Fruit fly (Drosophila melanogaster) whole organism, embryonic: ENCODE data around the gene CG5500.

Experiments
- Abd-B ChIP-seq: fragments of 200-800 bp; sonication (Bioruptor generic); optimal IDR thresholded peaks from 2 replicates; lab custom pipeline; 2018; ENCODE audit warnings: missing biosample characterization, mild to moderate bottlenecking, missing genetic modification characterization, moderate library complexity
- Aef1 ChIP-seq: fragments of 200-800 bp; sonication (Bioruptor generic); IDR thresholded peaks from 3 replicates; pipeline ENCODE4 v1.3.6; 2022; ENCODE audit warnings: missing biosample characterization, missing genetic modification characterization
- Bdp1 ChIP-seq: fragments of 200-800 bp; sonication (Bioruptor generic); optimal IDR thresholded peaks from 3 replicates; lab custom pipeline; 2016; ENCODE audit warnings: missing biosample characterization, missing genetic modification characterization
- CG10147 ChIP-seq: fragments of 200-800 bp; sonication (Bioruptor generic); optimal IDR thresholded peaks from 2 replicates; lab custom pipeline; 2019; ENCODE audit warnings: missing biosample characterization, mild to moderate bottlenecking, missing genetic modification characterization, moderate library complexity
- CG10209 ChIP-seq: fragments of 200-800 bp; sonication (Bioruptor generic); optimal IDR thresholded peaks from 3 replicates; lab custom pipeline; 2017; ENCODE audit warnings: missing biosample characterization, mild to moderate bottlenecking, missing genetic modification characterization, missing genetic modification reagents
- CG10366 ChIP-seq: fragments of 200-800 bp; sonication (Bioruptor generic); IDR thresholded peaks from 2 replicates; pipeline ENCODE4 v1.3.6; 2022; ENCODE audit warnings: missing biosample characterization, missing genetic modification characterization
- CG11695 ChIP-seq: fragments of 200-800 bp; sonication (Bioruptor generic); IDR thresholded peaks from 3 replicates; pipeline ENCODE4 v1.3.6; 2022; ENCODE audit warnings: missing biosample characterization, missing genetic modification characterization
- CG13624 ChIP-seq: fragments of 200-800 bp; sonication (Bioruptor generic); optimal IDR thresholded peaks from 2 replicates; lab custom pipeline; 2016; ENCODE audit warnings: missing biosample characterization, missing genetic modification characterization
- CG17829 ChIP-seq: fragments of 200-800 bp; optimal IDR thresholded peaks from 2 replicates; lab custom pipeline; 2019; ENCODE audit warnings: missing biosample characterization, mild to moderate bottlenecking, missing genetic modification characterization, moderate library complexity
- CG1792 ChIP-seq: fragments of 200-800 bp; sonication (Bioruptor generic); optimal IDR thresholded peaks from 2 replicates; lab custom pipeline; 2016; ENCODE audit warnings: missing biosample characterization, missing genetic modification characterization
- CG18011 ChIP-seq: fragments of 200-800 bp; sonication (Bioruptor generic); optimal IDR thresholded peaks from 2 replicates; lab custom pipeline; 2017; ENCODE audit warnings: missing biosample characterization, missing genetic modification characterization, mild to moderate bottlenecking, moderate library complexity, missing genotype
- CG30403 ChIP-seq: fragments of 200-800 bp; sonication (Bioruptor generic); optimal IDR thresholded peaks from 3 replicates; lab custom pipeline; 2016; ENCODE audit warnings: missing biosample characterization, missing genetic modification characterization
- CG3065 ChIP-seq: fragments of 200-800 bp; sonication (Bioruptor generic); optimal IDR thresholded peaks from 2 replicates; lab custom pipeline; 2016; ENCODE audit warnings: missing biosample characterization, missing genetic modification characterization
- CG7928 ChIP-seq: fragments of 200-800 bp; sonication (Bioruptor generic); optimal IDR thresholded peaks from 2 replicates; lab custom pipeline; 2017; ENCODE audit warnings: missing biosample characterization, mild to moderate bottlenecking, missing genetic modification characterization
- CG8290 ChIP-seq, 3 experiments: fragments of 200-800 bp; sonication (Bioruptor generic); optimal IDR thresholded peaks; 2 replicates each; lab custom pipeline; 2016 to 2019; ENCODE audit warnings: missing biosample characterization in 3 of 3, missing genetic modification characterization in 3 of 3, mild to moderate bottlenecking in 2 of 3, moderate library complexity in 1 of 3
- CG8359 ChIP-seq: fragments of 200-800 bp; sonication (Bioruptor generic); optimal IDR thresholded peaks from 2 replicates; lab custom pipeline; 2017; ENCODE audit warnings: missing biosample characterization, mild to moderate bottlenecking, missing genetic modification characterization, borderline replicate concordance
- CG8944 ChIP-seq: fragments of 200-800 bp; sonication (Bioruptor generic); optimal IDR thresholded peaks from 3 replicates; lab custom pipeline; 2016; ENCODE audit warnings: missing biosample characterization, missing genetic modification characterization
- CG9609 ChIP-seq: fragments of 200-800 bp; sonication (Bioruptor generic); optimal IDR thresholded peaks from 3 replicates; lab custom pipeline; 2016; ENCODE audit warnings: missing biosample characterization, missing genetic modification characterization
- D ChIP-seq, 2 experiments: fragments of 200-800 bp in 1 of 2; fragments of >200 bp in 1 of 2; sonication (Bioruptor generic) in 1 of 2; optimal IDR thresholded peaks; 2 replicates in 1 of 2; 3 replicates in 1 of 2; lab custom pipeline; 2017; ENCODE audit warnings: mild to moderate bottlenecking in 1 of 2, missing biosample characterization in 1 of 2, missing genetic modification characterization in 1 of 2, missing genetic modification reagents in 1 of 2
- Dad ChIP-seq: fragments of 200-800 bp; sonication (Bioruptor generic); optimal IDR thresholded peaks from 3 replicates; lab custom pipeline; 2016; ENCODE audit warnings: missing biosample characterization, missing genetic modification characterization
- Dfd ChIP-seq, 2 experiments: fragments of >200 bp; optimal IDR thresholded peaks; 2 replicates each; lab custom pipeline; 2017; ENCODE audit warnings: missing biosample characterization in 2 of 2, missing genetic modification characterization in 2 of 2
- Dip2 ChIP-seq: fragments of 200-800 bp; sonication (Bioruptor generic); IDR thresholded peaks from 2 replicates; pipeline ENCODE4 v1.3.6; 2022; ENCODE audit warnings: missing biosample characterization, missing genetic modification characterization
- Hsf ChIP-seq: fragments of 200-800 bp; sonication (Bioruptor generic); optimal IDR thresholded peaks from 3 replicates; lab custom pipeline; 2016; ENCODE audit warnings: missing biosample characterization, missing genetic modification characterization
- Neu2 ChIP-seq: fragments of 200-800 bp; sonication (Bioruptor generic); optimal IDR thresholded peaks from 3 replicates; lab custom pipeline; 2016; ENCODE audit warnings: missing biosample characterization, missing genetic modification characterization, borderline replicate concordance
- Nf-YA ChIP-seq: fragments of 200-800 bp; sonication (Bioruptor generic); IDR thresholded peaks from 2 replicates; pipeline ENCODE4 v1.3.6; 2022; ENCODE audit warnings: missing biosample characterization, missing genetic modification characterization
- Oli ChIP-seq: fragments of 200-800 bp; sonication (Bioruptor generic); optimal IDR thresholded peaks from 2 replicates; lab custom pipeline; 2018; ENCODE audit warnings: missing biosample characterization, mild to moderate bottlenecking, missing genetic modification characterization, moderate library complexity
- Xrp1 ChIP-seq: fragments of 200-800 bp; sonication (Bioruptor generic); IDR thresholded peaks from 2 replicates; pipeline ENCODE4 v1.3.6; 2022; ENCODE audit warnings: missing biosample characterization, missing genetic modification characterization
- ab ChIP-seq: fragments of 200-800 bp; sonication (Bioruptor generic); optimal IDR thresholded peaks from 2 replicates; lab custom pipeline; 2016; ENCODE audit warnings: missing biosample characterization, missing genetic modification characterization
- aop ChIP-seq: fragments of 200-800 bp; sonication (Bioruptor generic); IDR thresholded peaks from 2 replicates; pipeline ENCODE4 v1.3.6; 2022; ENCODE audit warnings: missing biosample characterization, missing genetic modification characterization
- btn ChIP-seq: fragments of 200-800 bp; sonication (Bioruptor generic); optimal IDR thresholded peaks from 2 replicates; lab custom pipeline; 2016; ENCODE audit warnings: missing biosample characterization, missing genetic modification characterization
- caup ChIP-seq: fragments of 200-800 bp; sonication (Bioruptor generic); optimal IDR thresholded peaks from 3 replicates; lab custom pipeline; 2017; ENCODE audit warnings: missing biosample characterization, mild to moderate bottlenecking, missing genetic modification characterization, moderate library complexity; ENCODE audit not compliant: severe bottlenecking
- chif ChIP-seq, 2 experiments: fragments of 200-800 bp; sonication (Bioruptor generic); optimal IDR thresholded peaks; 3 replicates each; lab custom pipeline; 2016; ENCODE audit warnings: missing biosample characterization in 2 of 2, missing genetic modification characterization in 2 of 2
- cwo ChIP-seq: fragments of 200-800 bp; sonication (Bioruptor generic); optimal IDR thresholded peaks from 3 replicates; lab custom pipeline; 2017; ENCODE audit warnings: missing biosample characterization, missing genetic modification characterization, mild to moderate bottlenecking, moderate library complexity, missing genetic modification reagents
- da ChIP-seq: fragments of 200-800 bp; sonication (Bioruptor generic); optimal IDR thresholded peaks from 2 replicates; lab custom pipeline; 2016; ENCODE audit warnings: missing biosample characterization, missing genetic modification characterization
- dimm ChIP-seq: fragments of 200-800 bp; sonication (Bioruptor generic); IDR thresholded peaks from 2 replicates; pipeline ENCODE4 v1.3.6; 2022; ENCODE audit warnings: missing biosample characterization, missing genetic modification characterization
- dpn ChIP-seq, 2 experiments: fragments of 200-800 bp; sonication (Bioruptor generic); optimal IDR thresholded peaks; 3 replicates each; lab custom pipeline; 2016; ENCODE audit warnings: missing biosample characterization in 2 of 2, missing genetic modification characterization in 2 of 2
- eve ChIP-seq, 2 experiments: fragments of >200 bp; optimal IDR thresholded peaks; 2 replicates each; lab custom pipeline; 2017; ENCODE audit warnings: missing biosample characterization in 2 of 2, missing genetic modification characterization in 2 of 2
- fd3F ChIP-seq: fragments of 200-800 bp; sonication (Bioruptor generic); optimal IDR thresholded peaks from 2 replicates; lab custom pipeline; 2018; ENCODE audit warnings: missing biosample characterization, mild to moderate bottlenecking, missing genetic modification characterization, moderate library complexity
- ham ChIP-seq: fragments of 200-800 bp; sonication (Bioruptor generic); IDR thresholded peaks from 2 replicates; pipeline ENCODE4 v1.3.6; 2022; ENCODE audit warnings: missing biosample characterization, missing genetic modification characterization
- kni ChIP-seq: fragments of 200-800 bp; sonication (Bioruptor generic); optimal IDR thresholded peaks from 3 replicates; lab custom pipeline; 2017; ENCODE audit warnings: mild to moderate bottlenecking, missing biosample characterization, missing genetic modification reagents, missing genetic modification characterization
- lab ChIP-seq: fragments of 200-800 bp; sonication (Bioruptor generic); optimal IDR thresholded peaks from 3 replicates; lab custom pipeline; 2017; ENCODE audit warnings: missing biosample characterization, missing genetic modification characterization, mild to moderate bottlenecking, moderate library complexity, missing genetic modification reagents
- ro ChIP-seq: fragments of 200-800 bp; sonication (Bioruptor generic); IDR thresholded peaks from 2 replicates; pipeline ENCODE4 v1.3.6; 2022; ENCODE audit warnings: missing biosample characterization, missing genetic modification characterization
- row ChIP-seq: fragments of 200-800 bp; sonication (Bioruptor generic); IDR thresholded peaks from 3 replicates; pipeline ENCODE4 v1.3.6; 2022; ENCODE audit warnings: missing biosample characterization, missing genetic modification characterization
- unc-4 ChIP-seq: fragments of 200-800 bp; sonication (Bioruptor generic); IDR thresholded peaks from 2 replicates; pipeline ENCODE4 v1.3.6; 2022; ENCODE audit warnings: missing biosample characterization, missing genetic modification characterization; ENCODE audit not compliant: partially characterized antibody
- usp ChIP-seq: fragments of >200 bp; optimal IDR thresholded peaks from 2 replicates; lab custom pipeline; 2017; ENCODE audit warnings: missing biosample characterization, missing genetic modification characterization
- wek ChIP-seq: fragments of 200-800 bp; sonication (Bioruptor generic); optimal IDR thresholded peaks from 3 replicates; lab custom pipeline; 2018; ENCODE audit warnings: missing biosample characterization, mild to moderate bottlenecking, missing genetic modification characterization, moderate library complexity
- z ChIP-seq: fragments of 200-800 bp; sonication (Bioruptor generic); IDR thresholded peaks from 3 replicates; pipeline ENCODE4 v1.3.6; 2022; ENCODE audit warnings: missing biosample characterization, missing genetic modification characterization

The CG5500 gene

DNA sequence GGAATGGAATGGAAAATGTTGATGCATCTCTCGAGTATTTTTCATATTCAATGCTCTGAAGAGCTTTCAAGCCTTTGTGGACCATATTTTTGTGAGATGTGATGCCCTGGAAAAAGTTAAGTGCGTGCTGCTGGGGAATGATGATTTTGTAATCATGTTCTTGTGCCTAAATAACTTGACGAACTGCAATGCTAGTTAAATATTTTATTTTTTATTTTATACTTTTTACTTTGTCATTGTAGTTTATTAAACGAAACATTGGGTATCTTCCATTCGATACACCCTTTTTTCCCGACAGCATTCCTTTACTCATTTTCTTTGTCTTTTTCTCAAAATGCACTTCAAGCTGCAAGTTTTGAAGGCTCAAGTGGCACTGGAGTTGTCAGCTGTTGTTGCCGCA, 23.6 kb downstream of the CG5500 start (continued):
- TF ChIP-seq wek (GFP tag; lab: Kevin White, UChicago) (no peak), CG30403 (GFP tag; lab: Kevin White, UChicago) (peak; percentile 32), CG8944 (GFP tag; lab: Kevin White, UChicago) (no peak), D (optimal IDR thresholded peaks at IDR 0.05; lab: Kevin White, UChicago) (no peak), D (GFP tag; optimal IDR thresholded peaks at IDR 0.05; lab: Kevin White, UChicago) (peak; percentile 50), CG13624 (no peak), CG11695 (GFP tag; lab: Robert Waterston, UW) (no peak), unc-4 (GFP tag; lab: Robert Waterston, UW) (no peak), CG7928 (no peak), CG8290 (GFP tag; optimal IDR thresholded peaks at IDR 0.05; lab: Kevin White, UChicago) (no peak), CG8290 (tag; optimal IDR thresholded peaks at IDR 0.05; lab: Kevin White, UChicago) (no peak), kni (no peak), ham (GFP tag; lab: Robert Waterston, UW) (no peak), btn (GFP tag; lab: Kevin White, UChicago) (no peak), ro (GFP tag; lab: Robert Waterston, UW) (peak; percentile 71), CG1792 (no peak), usp (GFP tag; lab: Kevin White, UChicago) (no peak), CG8359 (GFP tag; lab: Kevin White, UChicago) (no peak), CG9609 (GFP tag; lab: Kevin White, UChicago) (no peak), CG17829 (tag; lab: Kevin White, UChicago) (peak; percentile 30), Oli (peak; percentile 53), caup (GFP tag; lab: Kevin White, UChicago) (no peak), Xrp1 (GFP tag; lab: Robert Waterston, UW) (peak; percentile 71), row (peak; percentile 69), z (GFP tag; lab: Robert Waterston, UW) (no peak), Nf-YA (peak; percentile 43; the same call in 1 of the 2 replicates), dpn (GFP tag; optimal IDR thresholded peaks at IDR 0.05; lab: Kevin White, UChicago) (peak in 1 of 2 experiments; percentile 44), chif (GFP tag; optimal IDR thresholded peaks at IDR 0.05; lab: Kevin White, UChicago) (no peak), eve (GFP tag; optimal IDR thresholded peaks at IDR 0.05; lab: Kevin White, UChicago) (peak in 1 of 2 experiments; percentile 71), lab (GFP tag; lab: Kevin White, UChicago) (peak; percentile 27), da (GFP tag; lab: Kevin White, UChicago) (no peak), Dad (no peak), Dfd (GFP tag; optimal IDR thresholded peaks at IDR 0.05; lab: Kevin White, UChicago) (no peak), dimm (GFP tag; lab: Robert Waterston, UW) (no peak), fd3F (GFP tag; lab: Kevin White, UChicago) (no peak), Hsf (GFP tag; lab: Kevin White, UChicago) (peak; percentile 10), CG18011 (GFP tag; lab: Kevin White, UChicago) (no peak), Dip2 (GFP tag; lab: Robert Waterston, UW) (no peak)

DNA sequence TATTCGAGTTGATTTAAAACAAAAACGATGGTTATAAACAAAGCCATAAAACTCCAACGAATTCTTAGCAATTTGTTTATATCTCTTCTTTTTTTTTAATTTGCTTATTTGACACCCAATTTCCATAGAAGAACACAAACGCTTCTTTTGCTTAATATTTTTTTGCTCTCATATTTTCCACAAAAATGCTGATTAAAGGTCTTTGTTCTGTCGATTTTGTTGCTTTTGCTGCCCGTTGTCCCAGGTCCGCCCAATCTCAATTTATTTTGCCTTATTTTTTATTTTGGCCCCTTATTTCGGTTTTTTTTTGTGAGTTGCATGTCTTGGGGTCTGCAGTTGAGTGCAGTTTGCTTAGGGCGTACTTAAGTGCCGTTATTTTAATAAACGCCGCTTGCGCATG, 29.6 kb downstream of the CG5500 start:
- TF ChIP-seq Neu2 (GFP tag; lab: Kevin White, UChicago): no peak
- no peak for TF ChIP-seq aop
- TF ChIP-seq ab (GFP tag; lab: Kevin White, UChicago): no peak
- TF ChIP-seq cwo (GFP tag; lab: Kevin White, UChicago): no peak
- no peak for TF ChIP-seq Aef1 (GFP tag; lab: Robert Waterston, UW)
- TF ChIP-seq Abd-B (GFP tag; lab: Kevin White, UChicago): no peak
- no peak for TF ChIP-seq CG10209 (GFP tag; lab: Kevin White, UChicago)
- TF ChIP-seq CG10147 (GFP tag; lab: Kevin White, UChicago): no peak
- no peak for TF ChIP-seq CG3065 (GFP tag; lab: Kevin White, UChicago)
- no peak for TF ChIP-seq Bdp1 (GFP tag; lab: Kevin White, UChicago)
- no peak for TF ChIP-seq CG10366 (GFP tag; lab: Robert Waterston, UW)
- TF ChIP-seq, all 482 proteins: peak for 0
